Fruit fly (Drosophila melanogaster): Measurements from ENCODE around the gene CG3552.
A peak's percentile ranks its signal among the peaks of the same experiment; 100 is the strongest.

The CG3552 gene

DNA sequence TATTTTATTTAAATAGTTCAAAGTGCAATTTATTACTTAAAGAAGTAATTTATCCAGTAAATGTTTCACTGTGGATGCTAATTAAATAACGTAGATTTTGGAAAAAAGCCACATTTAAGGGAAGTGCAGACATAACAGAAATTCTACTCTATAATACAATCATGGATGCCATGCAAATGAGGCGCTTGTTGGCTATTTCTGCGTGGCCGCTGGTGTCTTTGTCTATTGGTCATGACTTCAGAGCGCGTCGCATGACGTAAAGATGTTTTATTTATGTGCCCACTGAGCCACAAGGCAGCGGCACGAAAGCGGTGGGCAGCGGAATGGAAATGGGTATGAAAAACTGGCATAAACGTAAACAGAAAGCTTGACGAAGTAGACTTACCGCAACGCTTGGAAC, 30.3 kb upstream of the CG3552 start (continued):
- TF ChIP-seq cato (GFP tag; optimal IDR thresholded peaks at IDR 0.05; ENCODE audit: borderline replicate concordance) (no peak), CG15269 (tag; optimal IDR thresholded peaks at IDR 0.05) (no peak), GATAe (GFP tag; conservative IDR thresholded peaks at IDR 0.05) (no peak), Blimp-1 (GFP tag; optimal IDR thresholded peaks at IDR 0.05) (peak; percentile 9), CG11695 (GFP tag; IDR thresholded peaks at IDR 0.05) (peak; percentile 24; the same call in 1 of the 3 replicates), dmrt99B (tag; optimal IDR thresholded peaks at IDR 0.05) (peak; percentile 26), Sox102F (GFP tag; optimal IDR thresholded peaks at IDR 0.05) (peak; percentile 32), tin (GFP tag; optimal IDR thresholded peaks at IDR 0.05) (peak; percentile 25), Vsx1 (GFP tag; optimal IDR thresholded peaks at IDR 0.05) (peak; percentile 37), CG17359 (tag; optimal IDR thresholded peaks at IDR 0.05) (peak; percentile 35), CG15601 (tag; optimal IDR thresholded peaks at IDR 0.05) (peak; percentile 10), nerfin-1 (tag; optimal IDR thresholded peaks at IDR 0.05) (no peak), CG9437 (GFP tag; optimal IDR thresholded peaks at IDR 0.05) (peak; percentile 81), unpg (GFP tag; optimal IDR thresholded peaks at IDR 0.05) (peak; percentile 18), sim (GFP tag; IDR thresholded peaks at IDR 0.05) (no peak), pan (optimal IDR thresholded peaks at IDR 0.05) (no peak), pan (GFP tag; optimal IDR thresholded peaks at IDR 0.05 in 1 of 2, IDR thresholded peaks at IDR 0.05 in 1 of 2) (peak in 1 of 2 experiments; percentile 24), lov (optimal IDR thresholded peaks at IDR 0.05) (no peak), lov (GFP tag; IDR thresholded peaks at IDR 0.05) (no peak), CG18599 (GFP tag; optimal IDR thresholded peaks at IDR 0.05) (peak; percentile 23), jigr1 (GFP tag; IDR thresholded peaks at IDR 0.05) (no peak), CG4328 (GFP tag; optimal IDR thresholded peaks at IDR 0.05) (peak; percentile 32), sens (GFP tag) (peak; percentile 61), CG2678 (tag; optimal IDR thresholded peaks at IDR 0.05) (peak; percentile 32), Xrp1 (GFP tag; IDR thresholded peaks at IDR 0.05) (peak; percentile 14; the same call in 1 of the 2 replicates), Adf1 (GFP tag; IDR thresholded peaks at IDR 0.05) (no peak), vfl (GFP tag; optimal IDR thresholded peaks at IDR 0.05) (peak; percentile 12), chm (GFP tag; IDR thresholded peaks at IDR 0.05) (peak; percentile 21; the same call in 1 of the 2 replicates), Hmr (GFP tag; optimal IDR thresholded peaks at IDR 0.05) (peak; percentile 14), Oli (tag; optimal IDR thresholded peaks at IDR 0.05) (peak; percentile 21), Ssrp (tag; optimal IDR thresholded peaks at IDR 0.05) (peak; percentile 28), CG7839 (tag; optimal IDR thresholded peaks at IDR 0.05) (peak; percentile 31), Sox100B (GFP tag; optimal IDR thresholded peaks at IDR 0.05) (peak; percentile 42), CG12942 (GFP tag; optimal IDR thresholded peaks at IDR 0.05) (no peak), NfI (GFP tag; optimal IDR thresholded peaks at IDR 0.05) (no peak), CG12219 (GFP tag; optimal IDR thresholded peaks at IDR 0.05) (peak; percentile 32), CG30403 (GFP tag; optimal IDR thresholded peaks at IDR 0.05) (peak; percentile 29), lmd (GFP tag; IDR thresholded peaks at IDR 0.05) (peak; percentile 18; the same call in 1 of the 2 replicates), Asciz (GFP tag; optimal IDR thresholded peaks at IDR 0.05) (peak; percentile 20), croc (GFP tag; conservative IDR thresholded peaks at IDR 0.05) (no peak), cad (GFP tag; optimal IDR thresholded peaks at IDR 0.05) (no peak), CG11085 (GFP tag; IDR thresholded peaks at IDR 0.05) (no peak), Dp (GFP tag; optimal IDR thresholded peaks at IDR 0.05) (no peak), CG2712 (tag; optimal IDR thresholded peaks at IDR 0.05) (peak; percentile 22), PHDP (tag; optimal IDR thresholded peaks at IDR 0.05) (peak; percentile 10), lab (GFP tag; optimal IDR thresholded peaks at IDR 0.05) (peak; percentile 40), Hand (GFP tag; optimal IDR thresholded peaks at IDR 0.05) (no peak), mam (GFP tag; optimal IDR thresholded peaks at IDR 0.05) (peak; percentile 13), vvl (GFP tag; IDR thresholded peaks at IDR 0.05) (peak; percentile 76), ttk (GFP tag; IDR thresholded peaks at IDR 0.05) (no peak), sr (GFP tag; IDR thresholded peaks at IDR 0.05) (peak; percentile 19; the same call in 1 of the 3 replicates)

All from whole organism, embryonic.